Fruit fly (Drosophila melanogaster) whole organism, adult: ENCODE results near the gene CG6066.

ENCODE experiments used
- CG14711 ChIP-seq: fragments of 200-800 bp; sonication (Bioruptor generic); optimal IDR thresholded peaks from 2 replicates; lab custom pipeline; 2018; ENCODE audit warnings: missing biosample characterization, mild to moderate bottlenecking, missing genetic modification characterization, moderate library complexity
- CG33017 ChIP-seq: fragments of 200-800 bp; sonication (Bioruptor generic); optimal IDR thresholded peaks from 2 replicates; lab custom pipeline; 2018; ENCODE audit warnings: missing biosample characterization, mild to moderate bottlenecking, missing genetic modification characterization, moderate library complexity
- CG5204 ChIP-seq: fragments of 200-800 bp; sonication (Bioruptor generic); optimal IDR thresholded peaks from 2 replicates; lab custom pipeline; 2016; ENCODE audit warnings: missing biosample characterization, missing genetic modification characterization
- Crg-1 ChIP-seq: fragments of 200-800 bp; sonication (Bioruptor generic); optimal IDR thresholded peaks from 2 replicates; lab custom pipeline; 2016; ENCODE audit warnings: missing biosample characterization, missing genetic modification characterization
- Hr96 ChIP-seq: fragments of 200-800 bp; sonication (Bioruptor generic); optimal IDR thresholded peaks from 2 replicates; lab custom pipeline; 2016; ENCODE audit warnings: missing biosample characterization, missing genetic modification characterization

DNA sequence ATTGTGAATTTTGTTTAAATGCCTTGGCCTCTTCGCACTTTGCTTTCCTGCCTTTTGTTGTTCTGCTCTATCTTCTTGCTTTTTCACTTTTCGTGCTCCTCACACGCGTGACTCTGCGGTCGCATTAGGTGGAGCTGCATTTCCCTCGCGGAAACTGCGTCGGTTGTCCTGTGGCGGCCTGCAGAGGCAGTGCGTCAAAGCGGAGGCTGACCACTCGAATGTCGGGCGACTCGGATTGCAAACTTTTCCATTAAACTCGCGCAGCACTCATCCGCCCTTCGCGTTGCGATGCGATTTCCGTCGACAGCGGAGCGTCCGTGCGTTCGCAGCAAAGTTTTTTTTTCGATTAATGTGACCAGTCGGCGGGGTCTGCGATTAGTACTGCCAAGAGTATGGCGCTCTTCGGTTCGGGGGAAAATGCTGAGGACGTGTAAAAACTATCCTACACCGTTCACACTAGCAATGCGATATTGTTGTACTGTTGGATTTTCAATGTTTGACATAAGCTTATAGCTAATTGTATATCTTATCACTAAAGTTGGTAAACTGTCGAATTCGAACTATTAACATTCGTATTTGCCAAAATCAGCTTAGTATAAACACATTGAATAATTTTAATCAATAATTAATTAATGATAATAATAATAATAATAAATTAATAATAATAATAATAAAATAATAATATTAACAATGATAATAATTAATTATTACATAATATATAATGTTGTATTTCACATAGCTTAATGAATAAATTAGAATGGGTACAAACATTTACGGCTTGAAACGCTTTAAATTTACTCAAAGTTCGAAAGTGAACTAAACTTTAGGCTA is 34.4 kb upstream of the CG6066 start, which contains the start of gene CG6051:
- TF ChIP-seq Hr96 (GFP tag; lab: Kevin White, UChicago): peak; percentile 39
- TF ChIP-seq CG14711: no peak
- TF ChIP-seq CG5204: no peak
- peak; percentile 1 for TF ChIP-seq CG33017
- no peak for TF ChIP-seq Crg-1 (GFP tag; lab: Kevin White, UChicago)
